Fruit fly (Drosophila melanogaster) whole organism, embryonic: ENCODE measurements around the gene CG3078.
A peak's percentile ranks its signal among the peaks of the same experiment; 100 is the strongest.

Source experiments
- Atf-2 ChIP-seq: fragments of 200-800 bp; sonication (Bioruptor generic); optimal IDR thresholded peaks from 2 replicates; lab custom pipeline; 2016; ENCODE audit warnings: missing biosample characterization, missing genetic modification characterization
- Atf6 ChIP-seq: fragments of 200-800 bp; sonication (Bioruptor generic); IDR thresholded peaks from 2 replicates; pipeline ENCODE4 v1.3.6; 2022; ENCODE audit warnings: missing biosample characterization, missing genetic modification characterization
- Awh ChIP-seq: fragments of 200-800 bp; sonication (Bioruptor generic); IDR thresholded peaks from 2 replicates; pipeline ENCODE4, ENCODE4 v1.3.6; 2022; ENCODE audit warnings: missing biosample characterization, missing genetic modification characterization
- BEAF-32 ChIP-seq: fragments of 200-800 bp; sonication (Bioruptor generic); optimal IDR thresholded peaks from 3 replicates; lab custom pipeline; 2017; ENCODE audit warnings: missing biosample characterization, missing genetic modification characterization, mild to moderate bottlenecking, moderate library complexity, missing genetic modification reagents
- Bgb ChIP-seq: fragments of 200-800 bp; sonication (Bioruptor generic); IDR thresholded peaks from 2 replicates; pipeline ENCODE4 v1.3.6; 2022; ENCODE audit warnings: missing biosample characterization, missing genetic modification characterization; ENCODE audit not compliant: partially characterized antibody
- CG10462 ChIP-seq: fragments of 200-800 bp; sonication (Bioruptor generic); optimal IDR thresholded peaks from 2 replicates; lab custom pipeline; 2016; ENCODE audit warnings: missing biosample characterization, missing genetic modification characterization
- CG11398 ChIP-seq: fragments of 200-800 bp; sonication (Bioruptor generic); optimal IDR thresholded peaks from 2 replicates; lab custom pipeline; 2016; ENCODE audit warnings: missing biosample characterization, missing genetic modification characterization
- CG11695 ChIP-seq: fragments of 200-800 bp; sonication (Bioruptor generic); IDR thresholded peaks from 3 replicates; pipeline ENCODE4 v1.3.6; 2022; ENCODE audit warnings: missing biosample characterization, missing genetic modification characterization
- CG14965 ChIP-seq: fragments of 200-800 bp; sonication (Bioruptor generic); optimal IDR thresholded peaks from 2 replicates; lab custom pipeline; 2016; ENCODE audit warnings: missing biosample characterization, missing genetic modification characterization, borderline replicate concordance
- CG15269 ChIP-seq: fragments of 200-800 bp; sonication (Bioruptor generic); optimal IDR thresholded peaks from 2 replicates; lab custom pipeline; 2018; ENCODE audit warnings: missing biosample characterization, mild to moderate bottlenecking, missing genetic modification characterization, moderate library complexity
- CG16815 ChIP-seq: fragments of 200-800 bp; sonication (Bioruptor generic); optimal IDR thresholded peaks from 3 replicates; lab custom pipeline; 2017; ENCODE audit warnings: missing biosample characterization, mild to moderate bottlenecking, missing genetic modification characterization
- CG31388 ChIP-seq: fragments of 200-800 bp; sonication (Bioruptor generic); optimal IDR thresholded peaks from 2 replicates; lab custom pipeline; 2016; ENCODE audit warnings: missing biosample characterization, missing genetic modification characterization
- CG4404 ChIP-seq: fragments of 200-800 bp; sonication (Bioruptor generic); IDR thresholded peaks from 2 replicates; pipeline ENCODE4 v1.3.6; 2022; ENCODE audit warnings: missing biosample characterization, missing genetic modification characterization
- CG6854 ChIP-seq: fragments of 200-800 bp; sonication (Bioruptor generic); optimal IDR thresholded peaks from 3 replicates; lab custom pipeline; 2017; ENCODE audit warnings: missing biosample characterization, mild to moderate bottlenecking, missing genetic modification characterization
- CG7271 ChIP-seq: fragments of 200-800 bp; sonication (Bioruptor generic); optimal IDR thresholded peaks from 2 replicates; lab custom pipeline; 2018; ENCODE audit warnings: missing biosample characterization, mild to moderate bottlenecking, missing genetic modification characterization, moderate library complexity
- CG7839 ChIP-seq: fragments of 200-800 bp; sonication (Bioruptor generic); optimal IDR thresholded peaks from 3 replicates; lab custom pipeline; 2018; ENCODE audit warnings: missing biosample characterization, mild to moderate bottlenecking, missing genetic modification characterization, moderate library complexity
- Fer3 ChIP-seq: fragments of 200-800 bp; sonication (Bioruptor generic); optimal IDR thresholded peaks from 2 replicates; lab custom pipeline; 2018; ENCODE audit warnings: missing biosample characterization, mild to moderate bottlenecking, missing genetic modification characterization, moderate library complexity
- Lim3 ChIP-seq: fragments of 200-800 bp; sonication (Bioruptor generic); IDR thresholded peaks from 2 replicates; pipeline ENCODE4 v1.3.6; 2022; ENCODE audit warnings: missing biosample characterization, missing genetic modification characterization
- MESR4 ChIP-seq: fragments of 200-800 bp; sonication (Bioruptor generic); optimal IDR thresholded peaks from 2 replicates; lab custom pipeline; 2018; ENCODE audit warnings: missing biosample characterization, mild to moderate bottlenecking, missing genetic modification characterization, moderate library complexity
- MTF-1 ChIP-seq: fragments of 200-800 bp; sonication (Bioruptor generic); optimal IDR thresholded peaks from 2 replicates; lab custom pipeline; 2018; ENCODE audit warnings: missing biosample characterization, mild to moderate bottlenecking, missing genetic modification characterization, borderline replicate concordance
- NK7.1 ChIP-seq: fragments of 200-800 bp; sonication (Bioruptor generic); optimal IDR thresholded peaks from 3 replicates; lab custom pipeline; 2016; ENCODE audit warnings: missing biosample characterization, missing genetic modification characterization
- Neu2 ChIP-seq: fragments of 200-800 bp; sonication (Bioruptor generic); optimal IDR thresholded peaks from 3 replicates; lab custom pipeline; 2016; ENCODE audit warnings: missing biosample characterization, missing genetic modification characterization, borderline replicate concordance
- Opbp ChIP-seq: fragments of 200-800 bp; sonication (Bioruptor generic); IDR thresholded peaks from 3 replicates; pipeline ENCODE4 v1.3.6; 2022; ENCODE audit warnings: missing biosample characterization, missing genetic modification characterization; ENCODE audit not compliant: partially characterized antibody
- Pdp1 ChIP-seq, 2 experiments: fragments of 200-800 bp; sonication (Bioruptor generic); optimal IDR thresholded peaks; 3 replicates each; lab custom pipeline; 2016; ENCODE audit warnings: missing biosample characterization in 2 of 2, missing genetic modification characterization in 2 of 2, mild to moderate bottlenecking in 1 of 2, moderate library complexity in 1 of 2
- Six4 ChIP-seq: fragments of 200-800 bp; sonication (Bioruptor generic); optimal IDR thresholded peaks from 2 replicates; lab custom pipeline; 2016; ENCODE audit warnings: missing biosample characterization, missing genetic modification characterization
- Ssrp ChIP-seq: fragments of 200-800 bp; sonication (Bioruptor generic); optimal IDR thresholded peaks from 2 replicates; lab custom pipeline; 2018; ENCODE audit warnings: missing biosample characterization, mild to moderate bottlenecking, missing genetic modification characterization, moderate library complexity
- Taf1 ChIP-seq: fragments of 200-800 bp; sonication (Bioruptor generic); IDR thresholded peaks from 2 replicates; pipeline ENCODE4 v1.3.6; 2022; ENCODE audit warnings: missing biosample characterization, missing genetic modification characterization
- ac ChIP-seq: fragments of 200-800 bp; sonication (Bioruptor generic); optimal IDR thresholded peaks from 3 replicates; lab custom pipeline; 2017; ENCODE audit warnings: missing biosample characterization, mild to moderate bottlenecking, missing genetic modification characterization
- ara ChIP-seq: fragments of 200-800 bp; sonication (Bioruptor generic); IDR thresholded peaks from 2 replicates; pipeline ENCODE4 v1.3.6; 2022; ENCODE audit warnings: missing biosample characterization, missing genetic modification characterization
- ash1 ChIP-seq: fragments of 200-800 bp; sonication (Bioruptor generic); optimal IDR thresholded peaks from 2 replicates; lab custom pipeline; 2018; ENCODE audit warnings: missing biosample characterization, mild to moderate bottlenecking, missing genetic modification characterization
- br ChIP-seq: fragments of >200 bp; optimal IDR thresholded peaks from 2 replicates; lab custom pipeline; 2017
- crp ChIP-seq, 2 experiments: fragments of 200-800 bp; sonication (Bioruptor generic); optimal IDR thresholded peaks; 2 replicates in 1 of 2; 3 replicates in 1 of 2; lab custom pipeline; 2017; ENCODE audit warnings: missing biosample characterization in 2 of 2, missing genetic modification characterization in 2 of 2, mild to moderate bottlenecking in 1 of 2, moderate library complexity in 1 of 2
- danr ChIP-seq: fragments of 200-800 bp; sonication (Bioruptor generic); IDR thresholded peaks from 2 replicates; pipeline ENCODE4 v1.3.6; 2022; ENCODE audit warnings: missing biosample characterization, missing genetic modification characterization
- dmrt99B ChIP-seq: fragments of 200-800 bp; sonication (Bioruptor generic); optimal IDR thresholded peaks from 2 replicates; lab custom pipeline; 2018; ENCODE audit warnings: missing biosample characterization, mild to moderate bottlenecking, missing genetic modification characterization, moderate library complexity
- ems ChIP-seq: fragments of 200-800 bp; sonication (Bioruptor generic); optimal IDR thresholded peaks from 3 replicates; lab custom pipeline; 2016; ENCODE audit warnings: missing biosample characterization, missing genetic modification characterization
- fru ChIP-seq: fragments of >200 bp; optimal IDR thresholded peaks from 2 replicates; lab custom pipeline; 2017
- gfzf ChIP-seq: fragments of 200-800 bp; sonication (Bioruptor generic); optimal IDR thresholded peaks from 2 replicates; lab custom pipeline; 2016; ENCODE audit warnings: missing biosample characterization, mild to moderate bottlenecking, missing genetic modification characterization, moderate library complexity
- h ChIP-seq: fragments of >200 bp; optimal IDR thresholded peaks from 2 replicates; lab custom pipeline; 2017
- ham ChIP-seq: fragments of 200-800 bp; sonication (Bioruptor generic); IDR thresholded peaks from 2 replicates; pipeline ENCODE4 v1.3.6; 2022; ENCODE audit warnings: missing biosample characterization, missing genetic modification characterization
- ind ChIP-seq: fragments of 200-800 bp; sonication (Bioruptor generic); optimal IDR thresholded peaks from 3 replicates; lab custom pipeline; 2016; ENCODE audit warnings: missing biosample characterization, missing genetic modification characterization
- jigr1 ChIP-seq: fragments of 200-800 bp; sonication (Bioruptor generic); IDR thresholded peaks from 3 replicates; pipeline ENCODE4 v1.3.6; 2022; ENCODE audit warnings: missing biosample characterization, missing genetic modification characterization
- lov ChIP-seq, 2 experiments: fragments of 200-800 bp in 1 of 2; fragments of >200 bp in 1 of 2; sonication (Bioruptor generic) in 1 of 2; IDR thresholded peaks in 1 of 2; optimal IDR thresholded peaks in 1 of 2; 2 replicates in 1 of 2; 3 replicates in 1 of 2; pipeline versions ENCODE4 v1.3.6 to Lab custom; 2017 to 2022; ENCODE audit warnings: missing biosample characterization in 1 of 2, missing genetic modification characterization in 1 of 2
- maf-S ChIP-seq: fragments of 200-800 bp; sonication (Bioruptor generic); optimal IDR thresholded peaks from 2 replicates; lab custom pipeline; 2016; ENCODE audit warnings: missing biosample characterization, missing genetic modification characterization
- pita ChIP-seq: fragments of 200-800 bp; sonication (Bioruptor generic); optimal IDR thresholded peaks from 2 replicates; lab custom pipeline; 2017; ENCODE audit warnings: missing biosample characterization, mild to moderate bottlenecking, missing genetic modification characterization
- ranshi ChIP-seq: fragments of 200-800 bp; sonication (Bioruptor generic); IDR thresholded peaks from 2 replicates; pipeline ENCODE4 v1.3.6; 2022; ENCODE audit warnings: missing biosample characterization, missing genetic modification characterization
- sd ChIP-seq: fragments of 200-800 bp; sonication (Bioruptor generic); optimal IDR thresholded peaks from 3 replicates; lab custom pipeline; 2018; ENCODE audit warnings: missing biosample characterization, mild to moderate bottlenecking, missing genetic modification characterization, moderate library complexity
- slbo ChIP-seq: fragments of 200-800 bp; sonication (Bioruptor generic); IDR thresholded peaks from 2 replicates; pipeline ENCODE4 v1.3.6; 2022; ENCODE audit warnings: missing biosample characterization, missing genetic modification characterization
- sr ChIP-seq: fragments of 200-800 bp; sonication (Bioruptor generic); IDR thresholded peaks from 3 replicates; pipeline ENCODE4 v1.3.6; 2022; ENCODE audit warnings: missing biosample characterization, missing genetic modification characterization
- zen ChIP-seq: fragments of 200-800 bp; sonication (Bioruptor generic); optimal IDR thresholded peaks from 3 replicates; lab custom pipeline; 2018; ENCODE audit warnings: missing biosample characterization, mild to moderate bottlenecking, missing genetic modification characterization, moderate library complexity

CG3078 gene

DNA sequence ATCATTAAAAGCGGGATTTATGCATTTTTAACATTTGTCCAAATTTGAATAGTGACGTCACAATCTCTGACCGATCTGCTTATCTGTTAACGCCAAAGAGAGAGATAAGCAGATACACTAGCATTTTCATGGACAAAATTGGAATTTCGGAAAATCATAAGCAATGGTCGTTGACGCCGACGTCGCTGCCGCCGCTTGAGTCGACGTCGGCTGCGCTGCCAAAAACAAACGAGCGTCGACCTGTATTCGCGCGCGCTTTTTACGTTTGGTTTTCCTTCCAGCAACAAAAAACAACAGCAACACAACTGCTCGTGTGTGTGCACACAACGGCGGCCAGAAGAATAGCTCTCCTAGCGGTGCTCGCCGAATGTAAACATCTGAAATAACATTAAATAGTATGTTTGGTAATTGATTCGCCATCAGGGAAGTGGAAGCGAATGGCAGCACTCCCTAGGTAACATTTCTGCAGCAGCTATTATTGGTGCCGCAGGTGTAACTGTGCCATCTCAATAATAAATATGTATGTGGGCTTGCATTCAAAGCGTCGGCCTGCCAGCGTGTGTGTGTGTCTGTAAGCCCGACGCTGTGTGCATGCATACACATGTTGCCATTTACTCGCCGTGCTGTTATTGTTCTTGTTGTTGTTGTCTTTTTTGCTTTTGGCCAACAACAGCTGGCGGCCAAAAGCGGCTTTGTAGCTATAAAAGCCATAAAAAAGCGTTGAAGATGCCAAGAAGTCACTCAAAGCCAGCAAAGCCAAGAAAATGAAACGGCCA lies 40.8 kb upstream of the CG3078 start (continued):
- TF ChIP-seq NK7.1, result peak; percentile 90
- TF ChIP-seq zen (tag; lab: Kevin White, UChicago), result peak; percentile 82
- TF ChIP-seq CG14965, result peak; percentile 58
- peak; percentile 4 for TF ChIP-seq gfzf (GFP tag; lab: Kevin White, UChicago)
- peak; percentile 96 for TF ChIP-seq ems (GFP tag; lab: Kevin White, UChicago)
- TF ChIP-seq CG11398 (GFP tag; lab: Kevin White, UChicago), result peak; percentile 94
- peak; percentile 63 for TF ChIP-seq ac
- TF ChIP-seq Pdp1 (GFP tag; optimal IDR thresholded peaks at IDR 0.05; lab: Kevin White, UChicago), result peak; percentile 84 to 90
- peak; percentile 92 for TF ChIP-seq Fer3 (tag; lab: Kevin White, UChicago)
- TF ChIP-seq dmrt99B, result peak; percentile 97
- peak; percentile 88 for TF ChIP-seq Lim3 (GFP tag; lab: Robert Waterston, UW)
- TF ChIP-seq ranshi, result peak; percentile 97
- TF ChIP-seq Taf1 (GFP tag; lab: Robert Waterston, UW), result peak; percentile 89
- peak; percentile 96 for TF ChIP-seq CG7839 (tag; lab: Kevin White, UChicago)
- no peak for TF ChIP-seq fru
- peak; percentile 95 for TF ChIP-seq Ssrp (tag; lab: Kevin White, UChicago)
- peak; percentile 85 for TF ChIP-seq sd (tag; lab: Kevin White, UChicago)
- TF ChIP-seq crp (GFP tag; optimal IDR thresholded peaks at IDR 0.05; lab: Kevin White, UChicago), result peak in 1 of 2 experiments; percentile 68
- TF ChIP-seq Six4 (GFP tag; lab: Kevin White, UChicago), result peak; percentile 75
- peak; percentile 87 for TF ChIP-seq ind
- peak; percentile 82 for TF ChIP-seq ham (GFP tag; lab: Robert Waterston, UW)
- peak; percentile 94 for TF ChIP-seq jigr1 (GFP tag; lab: Robert Waterston, UW)
- TF ChIP-seq CG31388, result peak; percentile 74
- peak; percentile 88 for TF ChIP-seq MTF-1 (GFP tag; lab: Kevin White, UChicago)
- peak; percentile 90 for TF ChIP-seq CG6854
- peak; percentile 89 for TF ChIP-seq Atf-2 (GFP tag; lab: Kevin White, UChicago)
- TF ChIP-seq Atf6 (GFP tag; lab: Robert Waterston, UW), result peak; percentile 95
- peak; percentile 95 for TF ChIP-seq CG16815 (GFP tag; lab: Kevin White, UChicago)
- no peak for TF ChIP-seq pita (GFP tag; lab: Kevin White, UChicago)
- TF ChIP-seq ash1, result peak; percentile 63
- TF ChIP-seq CG4404 (GFP tag; lab: Robert Waterston, UW), result peak; percentile 91
- peak; percentile 99 for TF ChIP-seq Awh (GFP tag; lab: Robert Waterston, UW)
- TF ChIP-seq danr (GFP tag; lab: Robert Waterston, UW), result peak; percentile 96
- TF ChIP-seq Bgb (GFP tag; lab: Robert Waterston, UW), result no peak
- peak; percentile 94 for TF ChIP-seq sr (GFP tag; lab: Robert Waterston, UW)
- peak; percentile 9 for TF ChIP-seq BEAF-32 (GFP tag; lab: Kevin White, UChicago)
- peak; percentile 98 for TF ChIP-seq CG11695 (GFP tag; lab: Robert Waterston, UW)
- TF ChIP-seq Neu2 (GFP tag; lab: Kevin White, UChicago), result no peak
- TF ChIP-seq lov (optimal IDR thresholded peaks at IDR 0.05; lab: Kevin White, UChicago), result no peak
- peak; percentile 96 for TF ChIP-seq lov (GFP tag; IDR thresholded peaks at IDR 0.05; lab: Robert Waterston, UW)
- peak; percentile 53 for TF ChIP-seq MESR4 (GFP tag; lab: Kevin White, UChicago)
- peak; percentile 91 for TF ChIP-seq maf-S (GFP tag; lab: Kevin White, UChicago)
- no peak for TF ChIP-seq br (lab: Kevin White, UChicago)
- TF ChIP-seq CG15269 (tag; lab: Kevin White, UChicago), result peak; percentile 97
- peak; percentile 97 for TF ChIP-seq slbo (GFP tag; lab: Robert Waterston, UW)
- no peak for TF ChIP-seq h (lab: Kevin White, UChicago)
- TF ChIP-seq CG10462 (GFP tag; lab: Kevin White, UChicago), result peak; percentile 86
- peak; percentile 97 for TF ChIP-seq ara
- peak; percentile 31; the same call in 1 of the 3 replicates for TF ChIP-seq Opbp (GFP tag; lab: Robert Waterston, UW)
- TF ChIP-seq CG7271, result peak; percentile 11
